Worm (Caenorhabditis elegans) whole organism, young adult: Measurements from ENCODE around the gene taf-3.
A peak's percentile ranks its signal among the peaks of the same experiment; 100 is the strongest.

Experiments used
- C06A6.2 ChIP-seq: fragments of 200-800 bp; sonication (Bioruptor generic); conservative IDR thresholded peaks from 2 replicates; pipeline ENCODE4 v1.3.6; 2022; ENCODE audit warnings: missing genetic modification characterization, missing compliant biosample characterization
- C17E4.6 ChIP-seq: fragments of 200-800 bp; sonication (Bioruptor generic); IDR thresholded peaks from 2 replicates; pipeline ENCODE4 v1.3.6; 2022; ENCODE audit warnings: missing genetic modification reagents, missing genetic modification characterization, missing compliant biosample characterization
- D2030.7 ChIP-seq: fragments of 200-800 bp; sonication (Bioruptor generic); IDR thresholded peaks from 2 replicates; pipeline ENCODE4 v1.3.6; 2022; ENCODE audit warnings: missing genetic modification reagents, missing genetic modification characterization, missing compliant biosample characterization
- F33H1.4 ChIP-seq: fragments of 200-800 bp; sonication (Bioruptor generic); IDR thresholded peaks from 2 replicates; pipeline ENCODE4 v1.3.6; 2022; ENCODE audit warnings: missing genetic modification reagents, missing genetic modification characterization, missing compliant biosample characterization
- F49E8.2 ChIP-seq: sonication (generic microtip); optimal IDR thresholded peaks from 3 replicates; lab custom pipeline; 2017; ENCODE audit warnings: missing genetic modification characterization, mild to moderate bottlenecking, missing compliant biosample characterization, antibody characterized with exemption, moderate library complexity; ENCODE audit not compliant: insufficient read depth
- F55B11.4 ChIP-seq: sonication (generic microtip); optimal IDR thresholded peaks from 2 replicates; lab custom pipeline; 2016; ENCODE audit warnings: missing compliant biosample characterization, missing genetic modification characterization, borderline replicate concordance; ENCODE audit not compliant: insufficient read depth
- K12H6.12 ChIP-seq: fragments of 200-800 bp; sonication (Bioruptor generic); optimal IDR thresholded peaks from 2 replicates; lab custom pipeline; 2018; ENCODE audit warnings: mild to moderate bottlenecking, missing genetic modification characterization, missing compliant biosample characterization
- Y79H2A.3 ChIP-seq: fragments of 200-800 bp; sonication (Bioruptor generic); conservative IDR thresholded peaks from 2 replicates; pipeline ENCODE4 v1.3.6; 2022; ENCODE audit warnings: missing genetic modification reagents, missing genetic modification characterization, missing compliant biosample characterization
- Y95B8A.8 ChIP-seq: fragments of 200-800 bp; sonication (Bioruptor generic); IDR thresholded peaks from 2 replicates; pipeline ENCODE4 v1.3.6; 2022; ENCODE audit warnings: missing genetic modification reagents, missing genetic modification characterization, missing compliant biosample characterization
- atf-7 ChIP-seq: sonication (generic microtip); optimal IDR thresholded peaks from 2 replicates; lab custom pipeline; 2017; ENCODE audit warnings: mild to moderate bottlenecking, missing genetic modification characterization, missing compliant biosample characterization
- ceh-91 ChIP-seq: fragments of 200-800 bp; sonication (Bioruptor generic); IDR thresholded peaks from 2 replicates; pipeline ENCODE4 v1.3.6; 2022; ENCODE audit warnings: missing genetic modification reagents, missing genetic modification characterization, missing compliant biosample characterization
- chd-7 ChIP-seq: sonication (generic microtip); optimal IDR thresholded peaks from 2 replicates; lab custom pipeline; 2016; ENCODE audit warnings: mild to moderate bottlenecking, missing genetic modification characterization, moderate library complexity, missing compliant biosample characterization
- dox-1 ChIP-seq: fragments of 200-800 bp; sonication (Bioruptor generic); IDR thresholded peaks from 2 replicates; pipeline ENCODE4 v1.3.6; 2022; ENCODE audit warnings: missing genetic modification reagents, missing genetic modification characterization, missing compliant biosample characterization
- dpl-1 ChIP-seq: fragments of 150-350 bp; optimal IDR thresholded peaks from 2 replicates; lab custom pipeline; 2014; ENCODE audit warnings: missing biosample characterization, missing genetic modification reagents, missing genetic modification characterization
- egl-18 ChIP-seq: fragments of 200-800 bp; sonication (Bioruptor generic); IDR thresholded peaks from 2 replicates; pipeline ENCODE4 v1.3.6; 2022; ENCODE audit warnings: missing genetic modification reagents, missing genetic modification characterization, missing compliant biosample characterization
- egrh-3 ChIP-seq: fragments of 200-800 bp; sonication (Bioruptor generic); IDR thresholded peaks from 2 replicates; pipeline ENCODE4 v1.3.6; 2022; ENCODE audit warnings: missing genetic modification reagents, missing genetic modification characterization, missing compliant biosample characterization
- him-1 ChIP-seq: sonication (generic microtip); optimal IDR thresholded peaks from 2 replicates; lab custom pipeline; 2016; ENCODE audit warnings: missing genotype, missing genetic modification reagents, missing genetic modification characterization, missing compliant biosample characterization
- hlh-12 ChIP-seq: sonication (generic microtip); optimal IDR thresholded peaks from 2 replicates; lab custom pipeline; 2016; ENCODE audit warnings: missing genetic modification characterization, missing compliant biosample characterization
- hmg-1.2 ChIP-seq: fragments of 200-800 bp; sonication (Bioruptor generic); IDR thresholded peaks from 2 replicates; pipeline ENCODE4 v1.3.6; 2022; ENCODE audit warnings: missing genetic modification reagents, missing genetic modification characterization, missing compliant biosample characterization
- hsf-1 ChIP-seq: fragments of 200-800 bp; sonication (Bioruptor generic); IDR thresholded peaks from 2 replicates; pipeline ENCODE4 v1.3.6; 2022; ENCODE audit warnings: missing genetic modification reagents, missing genetic modification characterization, missing compliant biosample characterization
- let-607 ChIP-seq, 2 experiments: fragments of 200-800 bp in 1 of 2; sonication (Bioruptor generic) in 1 of 2; sonication (generic microtip) in 1 of 2; optimal IDR thresholded peaks; 2 replicates each; lab custom pipeline; 2016 to 2018; ENCODE audit warnings: mild to moderate bottlenecking in 2 of 2, missing compliant biosample characterization in 2 of 2, missing genetic modification characterization in 2 of 2, moderate library complexity in 2 of 2, missing genotype in 1 of 2
- lin-35 ChIP-seq, 3 experiments: fragments of 150-350 bp in 2 of 3; sonication (generic microtip) in 1 of 3; optimal IDR thresholded peaks; 2 replicates each; lab custom pipeline; 2014 to 2018; ENCODE audit warnings: missing biosample characterization in 3 of 3, missing genetic modification characterization in 3 of 3, missing genetic modification reagents in 3 of 3
- lin-40 ChIP-seq: sonication (generic microtip); optimal IDR thresholded peaks from 2 replicates; lab custom pipeline; 2016; ENCODE audit warnings: missing genetic modification characterization, mild to moderate bottlenecking, missing compliant biosample characterization, missing genotype, missing genetic modification reagents
- madf-8 ChIP-seq: fragments of 200-800 bp; sonication (Bioruptor generic); conservative IDR thresholded peaks from 2 replicates; pipeline ENCODE4 v1.3.6; 2022; ENCODE audit warnings: missing genetic modification reagents, missing genetic modification characterization, missing compliant biosample characterization
- mel-28 ChIP-seq: sonication (generic microtip); optimal IDR thresholded peaks from 2 replicates; lab custom pipeline; 2016; ENCODE audit warnings: borderline replicate concordance, mild to moderate bottlenecking, missing genetic modification characterization, missing compliant biosample characterization
- mes-4 ChIP-seq: sonication (generic microtip); optimal IDR thresholded peaks from 2 replicates; lab custom pipeline; 2016; ENCODE audit warnings: missing genotype, missing genetic modification characterization, missing compliant biosample characterization
- nhr-120 ChIP-seq: fragments of 200-800 bp; sonication (Bioruptor generic); IDR thresholded peaks from 2 replicates; pipeline ENCODE4 v1.3.6; 2022; ENCODE audit warnings: missing genetic modification characterization, missing compliant biosample characterization
- nhr-80 ChIP-seq: sonication (generic microtip); optimal IDR thresholded peaks from 2 replicates; lab custom pipeline; 2016; ENCODE audit warnings: missing genetic modification characterization, missing compliant biosample characterization
- nhr-90 ChIP-seq: sonication (generic microtip); optimal IDR thresholded peaks from 2 replicates; lab custom pipeline; 2016; ENCODE audit warnings: missing genotype, mild to moderate bottlenecking, missing genetic modification characterization, missing compliant biosample characterization
- pbrm-1 ChIP-seq: fragments of 200-800 bp; sonication (Bioruptor generic); IDR thresholded peaks from 2 replicates; pipeline ENCODE4 v1.3.6; 2022; ENCODE audit warnings: missing genetic modification reagents, missing genetic modification characterization, missing compliant biosample characterization
- pha-4 ChIP-seq: fragments of 150-350 bp; sonication (generic microtip); optimal IDR thresholded peaks from 2 replicates; lab custom pipeline; 2014; ENCODE audit warnings: missing biosample characterization, missing genetic modification reagents, missing genetic modification characterization
- rcor-1 ChIP-seq: fragments of 200-800 bp; sonication (Bioruptor generic); IDR thresholded peaks from 2 replicates; pipeline ENCODE4 v1.3.6; 2022; ENCODE audit warnings: missing genetic modification reagents, missing genetic modification characterization, missing compliant biosample characterization
- snpc-1.1 ChIP-seq: sonication (generic microtip); optimal IDR thresholded peaks from 2 replicates; lab custom pipeline; 2017; ENCODE audit warnings: missing genetic modification characterization, mild to moderate bottlenecking, missing compliant biosample characterization, antibody characterized with exemption, moderate library complexity, missing genotype, missing genetic modification reagents; ENCODE audit not compliant: insufficient read depth
- snpc-1.3 ChIP-seq: sonication (generic microtip); optimal IDR thresholded peaks from 2 replicates; lab custom pipeline; 2017; ENCODE audit warnings: missing genetic modification characterization, mild to moderate bottlenecking, missing compliant biosample characterization, antibody characterized with exemption, moderate library complexity, missing genotype, missing genetic modification reagents; ENCODE audit not compliant: insufficient read depth
- snpc-3.4 ChIP-seq: sonication (generic microtip); optimal IDR thresholded peaks from 2 replicates; lab custom pipeline; 2017; ENCODE audit warnings: missing genetic modification characterization, mild to moderate bottlenecking, missing compliant biosample characterization, antibody characterized with exemption, moderate library complexity, missing genotype, missing genetic modification reagents
- snpc-4 ChIP-seq, 5 experiments: fragments of 150-350 bp in 1 of 5; sonication (generic microtip) in 4 of 5; optimal IDR thresholded peaks; 2 replicates each; lab custom pipeline; 2014 to 2018; ENCODE audit warnings: missing genetic modification characterization in 5 of 5, missing biosample characterization in 3 of 5, antibody characterized with exemption in 2 of 5, mild to moderate bottlenecking in 2 of 5, missing compliant biosample characterization in 2 of 5, missing genotype in 2 of 5, moderate library complexity in 2 of 5, missing genetic modification reagents in 1 of 5
- tlf-1 ChIP-seq: fragments of 200-800 bp; sonication (Bioruptor generic); optimal IDR thresholded peaks from 2 replicates; lab custom pipeline; 2018; ENCODE audit warnings: mild to moderate bottlenecking, missing genetic modification characterization, missing compliant biosample characterization
- unc-62 ChIP-seq: fragments of 150-350 bp; optimal IDR thresholded peaks from 2 replicates; lab custom pipeline; 2014; ENCODE audit warnings: missing biosample characterization, missing genetic modification reagents, missing genetic modification characterization
- ztf-25 ChIP-seq: fragments of 200-800 bp; sonication (Bioruptor generic); IDR thresholded peaks from 2 replicates; pipeline ENCODE4 v1.3.6; 2022; ENCODE audit warnings: missing genetic modification reagents, missing genetic modification characterization, missing compliant biosample characterization
- ztf-28 ChIP-seq: fragments of 200-800 bp; sonication (Bioruptor generic); IDR thresholded peaks from 2 replicates; pipeline ENCODE4 v1.3.6; 2022; ENCODE audit warnings: missing genetic modification reagents, missing genetic modification characterization, missing compliant biosample characterization

The taf-3 gene

DNA sequence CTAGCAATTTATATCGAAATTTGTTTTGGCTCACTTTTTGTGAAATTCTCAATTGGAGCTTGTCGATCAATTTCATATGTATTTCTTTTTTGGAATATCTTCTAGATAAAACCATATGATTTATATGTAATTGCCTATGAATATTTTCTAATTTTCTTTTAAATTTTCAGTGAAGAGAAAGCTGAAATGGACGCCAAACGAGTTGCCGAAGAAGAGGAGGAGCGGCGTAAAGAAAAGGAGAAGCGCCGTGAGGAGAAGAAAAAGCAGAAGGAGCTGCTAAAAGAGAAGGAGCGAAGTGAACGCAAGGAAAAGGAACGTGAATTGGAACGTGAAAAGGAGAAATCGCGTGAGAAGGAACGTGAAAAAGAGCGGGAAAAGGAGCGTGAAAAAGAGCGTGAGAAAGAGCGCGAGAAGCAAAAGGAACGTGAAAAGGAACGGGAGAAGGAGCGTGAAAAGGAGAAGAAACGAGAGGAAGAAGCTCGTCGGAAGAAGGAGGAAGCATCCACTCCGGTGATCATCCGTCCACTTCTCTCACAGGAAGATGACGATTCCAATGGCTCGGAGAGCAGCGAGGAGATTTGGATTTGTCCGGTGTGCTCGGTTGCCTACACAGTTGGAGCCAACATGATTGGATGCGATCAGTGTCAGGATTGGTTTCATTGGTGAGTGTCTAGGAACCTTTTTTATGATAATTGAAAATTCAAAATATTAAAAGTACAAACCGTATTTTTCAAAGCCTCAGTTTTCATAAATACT lies 11.8 kb downstream of the taf-3 start:
- TF ChIP-seq C06A6.2 (GFP tag; lab: Robert Waterston, UW), result no peak
- no peak for TF ChIP-seq mel-28 (tag; lab: Kevin White, UChicago)
- TF ChIP-seq ztf-28 (GFP tag; lab: Robert Waterston, UW), result no peak
- TF ChIP-seq pbrm-1 (GFP tag; lab: Robert Waterston, UW), result no peak
- no peak for TF ChIP-seq dpl-1
- TF ChIP-seq, all 124 proteins: peak for 0

DNA sequence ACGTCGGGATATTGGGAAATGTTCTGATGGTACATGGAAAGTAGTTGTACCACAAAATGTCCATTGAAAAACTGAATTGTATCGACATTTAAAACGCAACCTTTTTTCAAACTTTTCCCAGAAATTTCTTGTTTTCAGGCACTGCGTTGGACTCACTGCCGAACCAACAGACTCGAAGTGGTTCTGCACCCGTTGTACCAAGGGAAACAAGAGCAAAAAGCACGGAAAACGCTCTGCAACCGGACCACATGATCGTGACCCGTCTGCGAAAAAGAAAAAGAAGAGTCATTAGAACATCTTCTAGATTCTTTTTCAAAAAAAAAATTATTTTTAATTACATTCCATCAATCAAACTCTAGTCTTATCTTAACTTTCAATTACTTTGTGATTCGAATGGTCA lies 13.1 kb downstream of the taf-3 start:
- no peak for TF ChIP-seq F33H1.4 (GFP tag; lab: Robert Waterston, UW)
- TF ChIP-seq nhr-120, result no peak
- no peak for TF ChIP-seq egrh-3 (GFP tag; lab: Robert Waterston, UW)
- TF ChIP-seq K12H6.12 (tag; lab: Kevin White, UChicago), result no peak
- no peak for TF ChIP-seq hmg-1.2 (GFP tag; lab: Robert Waterston, UW)

- peak in 1 of 2 experiments; percentile 16 for TF ChIP-seq let-607 (tag; optimal IDR thresholded peaks at IDR 0.05; lab: Kevin White, UChicago)
- no peak for TF ChIP-seq rcor-1 (GFP tag; lab: Robert Waterston, UW)
- TF ChIP-seq nhr-80 (tag; lab: Kevin White, UChicago), result peak; percentile 78
- no peak for TF ChIP-seq Y79H2A.3 (GFP tag; lab: Robert Waterston, UW)
- peak; percentile 28 for TF ChIP-seq atf-7 (tag; lab: Kevin White, UChicago)
- no peak for TF ChIP-seq snpc-1.3 (tag; lab: Kevin White, UChicago)
- no peak for TF ChIP-seq nhr-90 (tag; lab: Kevin White, UChicago)
- TF ChIP-seq snpc-1.1 (tag; lab: Kevin White, UChicago), result no peak
- no peak for TF ChIP-seq snpc-4 (GFP tag; optimal IDR thresholded peaks at IDR 0.05; lab: Kevin White, UChicago)
- peak in 2 of 4 experiments; percentile 55 to 77 for TF ChIP-seq snpc-4 (tag; optimal IDR thresholded peaks at IDR 0.05; lab: Kevin White, UChicago)
- TF ChIP-seq snpc-3.4, result no peak
- TF ChIP-seq ztf-25 (GFP tag; lab: Robert Waterston, UW), result no peak
- TF ChIP-seq Y95B8A.8 (GFP tag; lab: Robert Waterston, UW), result no peak
- TF ChIP-seq hsf-1 (GFP tag; lab: Robert Waterston, UW), result no peak
- no peak for TF ChIP-seq dox-1
- TF ChIP-seq egl-18, result no peak
- no peak for TF ChIP-seq tlf-1 (GFP tag; lab: Kevin White, UChicago)
- no peak for TF ChIP-seq lin-40
- no peak for TF ChIP-seq hlh-12
Observed at ce11 chrX:16346212-16346883, 14.1 kb downstream of the taf-3 start.

ce11 chrX:16349019-16349418 lies 16.8 kb downstream of the taf-3 start:
- TF ChIP-seq madf-8 (GFP tag; lab: Robert Waterston, UW), result no peak
- TF ChIP-seq snpc-1.3 (tag; lab: Kevin White, UChicago), result no peak
- peak; percentile 71 for TF ChIP-seq pha-4
- TF ChIP-seq unc-62, result no peak
- peak; percentile 91 for TF ChIP-seq nhr-80 (tag; lab: Kevin White, UChicago)
- TF ChIP-seq him-1 (tag; lab: Kevin White, UChicago), result no peak
- no peak for TF ChIP-seq F55B11.4 (tag; lab: Kevin White, UChicago)
- no peak for TF ChIP-seq C17E4.6
- TF ChIP-seq hmg-1.2 (GFP tag; lab: Robert Waterston, UW), result 0 out of 2 replicates have a peak, but pooled peaks have one; percentile 10
- TF ChIP-seq D2030.7, result no peak
- no peak for TF ChIP-seq ceh-91 (GFP tag; lab: Robert Waterston, UW)
- no peak for TF ChIP-seq lin-35 (GFP tag; optimal IDR thresholded peaks at IDR 0.05; lab: Kevin White, UChicago)
- TF ChIP-seq snpc-4 (GFP tag; optimal IDR thresholded peaks at IDR 0.05; lab: Kevin White, UChicago), result no peak
- TF ChIP-seq snpc-4 (tag; optimal IDR thresholded peaks at IDR 0.05; lab: Kevin White, UChicago), result peak in 1 of 4 experiments; percentile 14
- TF ChIP-seq mes-4 (tag; lab: Kevin White, UChicago), result no peak
- no peak for TF ChIP-seq chd-7
- TF ChIP-seq F49E8.2 (tag; lab: Kevin White, UChicago), result no peak
